Fruit fly (Drosophila melanogaster) whole organism, prepupa: ENCODE results near the gene Cad88C.

Experiments
- CG10631 ChIP-seq: fragments of 200-800 bp; sonication (Bioruptor generic); optimal IDR thresholded peaks from 2 replicates; lab custom pipeline; 2016; ENCODE audit warnings: missing biosample characterization, missing genetic modification characterization
- CG10669 ChIP-seq: fragments of 200-800 bp; sonication (Bioruptor generic); optimal IDR thresholded peaks from 3 replicates; lab custom pipeline; 2018; ENCODE audit warnings: missing biosample characterization, mild to moderate bottlenecking, missing genetic modification characterization, moderate library complexity
- CG11294 ChIP-seq: fragments of 200-800 bp; sonication (Bioruptor generic); IDR thresholded peaks from 2 replicates; pipeline ENCODE4 v1.3.6; 2022; ENCODE audit warnings: missing biosample characterization, missing genetic modification characterization
- CG11762 ChIP-seq: fragments of 200-800 bp; sonication (Bioruptor generic); optimal IDR thresholded peaks from 3 replicates; lab custom pipeline; 2016; ENCODE audit warnings: missing biosample characterization, missing genetic modification characterization; ENCODE audit not compliant: insufficient read depth
- CG11902 ChIP-seq: fragments of 200-800 bp; sonication (Bioruptor generic); optimal IDR thresholded peaks from 3 replicates; lab custom pipeline; 2016; ENCODE audit warnings: missing biosample characterization, missing genetic modification characterization
- CG15336 ChIP-seq: fragments of 200-800 bp; sonication (Bioruptor generic); IDR thresholded peaks from 2 replicates; pipeline ENCODE4 v1.3.6; 2022; ENCODE audit warnings: missing biosample characterization, missing genetic modification characterization
- CG16779 ChIP-seq: fragments of 200-800 bp; sonication (Bioruptor generic); optimal IDR thresholded peaks from 3 replicates; lab custom pipeline; 2017; ENCODE audit warnings: missing biosample characterization, mild to moderate bottlenecking, missing genetic modification characterization
- CG3032 ChIP-seq: fragments of 200-800 bp; optimal IDR thresholded peaks from 2 replicates; lab custom pipeline; 2019; ENCODE audit warnings: missing biosample characterization, mild to moderate bottlenecking, missing genetic modification characterization, moderate library complexity
- CG31627 ChIP-seq: fragments of 200-800 bp; sonication (Bioruptor generic); optimal IDR thresholded peaks from 3 replicates; lab custom pipeline; 2016; ENCODE audit warnings: missing biosample characterization, missing genetic modification characterization
- CG34406 ChIP-seq: fragments of 200-800 bp; sonication (Bioruptor generic); optimal IDR thresholded peaks from 3 replicates; lab custom pipeline; 2016; ENCODE audit warnings: missing biosample characterization, missing genetic modification characterization
- CG3919 ChIP-seq: fragments of 200-800 bp; sonication (Bioruptor generic); optimal IDR thresholded peaks from 3 replicates; lab custom pipeline; 2016; ENCODE audit warnings: missing biosample characterization, missing genetic modification characterization
- CG4318 ChIP-seq: fragments of 200-800 bp; sonication (Bioruptor generic); optimal IDR thresholded peaks from 3 replicates; lab custom pipeline; 2017; ENCODE audit warnings: missing biosample characterization, mild to moderate bottlenecking, missing genetic modification characterization
- CG6163 ChIP-seq: fragments of 200-800 bp; sonication (Bioruptor generic); IDR thresholded peaks from 3 replicates; pipeline ENCODE4 v1.3.6; 2022; ENCODE audit warnings: missing biosample characterization, missing genetic modification characterization
- CG6276 ChIP-seq: fragments of 200-800 bp; sonication (Bioruptor generic); optimal IDR thresholded peaks from 2 replicates; lab custom pipeline; 2017; ENCODE audit warnings: missing biosample characterization, mild to moderate bottlenecking, missing genetic modification characterization
- CG6792 ChIP-seq: fragments of 200-800 bp; sonication (Bioruptor generic); optimal IDR thresholded peaks from 3 replicates; lab custom pipeline; 2016; ENCODE audit warnings: missing biosample characterization, missing genetic modification characterization
- CG6808 ChIP-seq: fragments of 200-800 bp; sonication (Bioruptor generic); optimal IDR thresholded peaks from 3 replicates; lab custom pipeline; 2017; ENCODE audit warnings: missing biosample characterization, missing genetic modification characterization, mild to moderate bottlenecking, moderate library complexity, missing genetic modification reagents
- CG7368 ChIP-seq: fragments of 200-800 bp; sonication (Bioruptor generic); optimal IDR thresholded peaks from 3 replicates; lab custom pipeline; 2016; ENCODE audit warnings: missing biosample characterization, missing genetic modification characterization
- CG8119 ChIP-seq: fragments of 200-800 bp; sonication (Bioruptor generic); IDR thresholded peaks from 3 replicates; pipeline ENCODE4 v1.3.6; 2022; ENCODE audit warnings: missing biosample characterization, missing genetic modification characterization
- CG8632 ChIP-seq: fragments of 200-800 bp; sonication (Bioruptor generic); optimal IDR thresholded peaks from 3 replicates; lab custom pipeline; 2016; ENCODE audit warnings: missing biosample characterization, missing genetic modification characterization
- Eip75B ChIP-seq: fragments of 200-800 bp; sonication (Bioruptor generic); optimal IDR thresholded peaks from 3 replicates; lab custom pipeline; 2016; ENCODE audit warnings: missing biosample characterization, missing genetic modification characterization
- Eip78C ChIP-seq: fragments of 200-800 bp; sonication (Bioruptor generic); peaks from one replicate; lab custom pipeline; 2016; ENCODE audit warnings: missing biosample characterization, missing genetic modification characterization
- Eip93F ChIP-seq: fragments of 200-800 bp; sonication (Bioruptor generic); optimal IDR thresholded peaks from 2 replicates; lab custom pipeline; 2016; ENCODE audit warnings: missing biosample characterization, mild to moderate bottlenecking, missing genetic modification characterization
- Ets21C ChIP-seq: fragments of 200-800 bp; sonication (Bioruptor generic); optimal IDR thresholded peaks from 3 replicates; lab custom pipeline; 2016; ENCODE audit warnings: missing biosample characterization, missing genetic modification characterization
- Ets96B ChIP-seq: fragments of 200-800 bp; optimal IDR thresholded peaks from 2 replicates; lab custom pipeline; 2019; ENCODE audit warnings: missing biosample characterization, mild to moderate bottlenecking, missing genetic modification characterization, moderate library complexity
- Gug ChIP-seq: fragments of 200-800 bp; sonication (Bioruptor generic); IDR thresholded peaks from 2 replicates; pipeline ENCODE4 v1.3.6; 2022; ENCODE audit warnings: missing biosample characterization, missing genetic modification characterization
- Hr38 ChIP-seq: sonication (Bioruptor generic); optimal IDR thresholded peaks from 2 replicates; lab custom pipeline; 2016; ENCODE audit warnings: missing biosample characterization, missing genetic modification characterization
- Hr4 ChIP-seq: fragments of 200-800 bp; sonication (Bioruptor generic); optimal IDR thresholded peaks from 3 replicates; lab custom pipeline; 2016; ENCODE audit warnings: missing biosample characterization, missing genetic modification characterization
- OdsH ChIP-seq: fragments of 200-800 bp; sonication (Bioruptor generic); optimal IDR thresholded peaks from 3 replicates; lab custom pipeline; 2016; ENCODE audit warnings: missing biosample characterization, missing genetic modification characterization
- Smox ChIP-seq: fragments of 200-800 bp; sonication (Bioruptor generic); optimal IDR thresholded peaks from 3 replicates; lab custom pipeline; 2016; ENCODE audit warnings: missing biosample characterization, missing genetic modification characterization
- Sox102F ChIP-seq: fragments of 200-800 bp; sonication (Bioruptor generic); optimal IDR thresholded peaks from 2 replicates; lab custom pipeline; 2016; ENCODE audit warnings: missing biosample characterization, mild to moderate bottlenecking, missing genetic modification characterization
- Sox14 ChIP-seq: fragments of 200-800 bp; sonication (Bioruptor generic); optimal IDR thresholded peaks from 3 replicates; lab custom pipeline; 2016; ENCODE audit warnings: missing biosample characterization, missing genetic modification characterization
- achi ChIP-seq: fragments of 200-800 bp; sonication (Bioruptor generic); optimal IDR thresholded peaks from 3 replicates; lab custom pipeline; 2016; ENCODE audit warnings: missing biosample characterization, missing genetic modification characterization
- acj6 ChIP-seq: fragments of 200-800 bp; sonication (Bioruptor generic); optimal IDR thresholded peaks from 3 replicates; lab custom pipeline; 2016; ENCODE audit warnings: missing biosample characterization, missing genetic modification characterization
- cyc ChIP-seq: fragments of 200-800 bp; sonication (Bioruptor generic); optimal IDR thresholded peaks from 3 replicates; lab custom pipeline; 2016; ENCODE audit warnings: missing biosample characterization, missing genetic modification characterization
- dac ChIP-seq: fragments of 200-800 bp; sonication (Bioruptor generic); optimal IDR thresholded peaks from 2 replicates; lab custom pipeline; 2017; ENCODE audit warnings: missing biosample characterization, mild to moderate bottlenecking, missing genetic modification characterization
- eg ChIP-seq: fragments of 200-800 bp; sonication (Bioruptor generic); IDR thresholded peaks from 3 replicates; pipeline ENCODE4 v1.3.6; 2022; ENCODE audit warnings: missing biosample characterization, missing genetic modification characterization
- esn ChIP-seq: fragments of 200-800 bp; sonication (Bioruptor generic); optimal IDR thresholded peaks from 2 replicates; lab custom pipeline; 2016; ENCODE audit warnings: missing biosample characterization, mild to moderate bottlenecking, missing genetic modification characterization, moderate library complexity
- fd85E ChIP-seq: fragments of 200-800 bp; sonication (Bioruptor generic); optimal IDR thresholded peaks from 3 replicates; lab custom pipeline; 2016; ENCODE audit warnings: missing biosample characterization, missing genetic modification characterization
- fkh ChIP-seq: fragments of 200-800 bp; sonication (Bioruptor generic); optimal IDR thresholded peaks from 3 replicates; lab custom pipeline; 2017; ENCODE audit warnings: missing biosample characterization, mild to moderate bottlenecking, missing genetic modification characterization, moderate library complexity
- lz ChIP-seq: fragments of 200-800 bp; sonication (Bioruptor generic); optimal IDR thresholded peaks from 3 replicates; lab custom pipeline; 2016; ENCODE audit warnings: missing biosample characterization, missing genetic modification characterization
- net ChIP-seq: fragments of 200-800 bp; sonication (Bioruptor generic); optimal IDR thresholded peaks from 3 replicates; lab custom pipeline; 2016; ENCODE audit warnings: missing biosample characterization, missing genetic modification characterization
- pdm3 ChIP-seq: fragments of 200-800 bp; sonication (Bioruptor generic); optimal IDR thresholded peaks from 3 replicates; lab custom pipeline; 2016; ENCODE audit warnings: missing biosample characterization, missing genetic modification characterization
- salr ChIP-seq, 2 experiments: fragments of 200-800 bp; sonication (Bioruptor generic); optimal IDR thresholded peaks; 3 replicates each; lab custom pipeline; 2016 to 2018; ENCODE audit warnings: missing biosample characterization in 2 of 2, missing genetic modification characterization in 2 of 2, mild to moderate bottlenecking in 1 of 2
- ss ChIP-seq, 2 experiments: fragments of 200-800 bp; sonication (Bioruptor generic); optimal IDR thresholded peaks; 2 replicates in 1 of 2; 3 replicates in 1 of 2; lab custom pipeline; 2017 to 2018; ENCODE audit warnings: mild to moderate bottlenecking in 2 of 2, missing biosample characterization in 2 of 2, missing genetic modification characterization in 2 of 2, moderate library complexity in 1 of 2
- svp ChIP-seq: fragments of 200-800 bp; sonication (Bioruptor generic); peaks from one replicate; lab custom pipeline; 2016; ENCODE audit warnings: missing biosample characterization, missing genetic modification characterization
- topi ChIP-seq: fragments of 200-800 bp; sonication (Bioruptor generic); optimal IDR thresholded peaks from 3 replicates; lab custom pipeline; 2016; ENCODE audit warnings: missing biosample characterization, missing genetic modification characterization
- vri ChIP-seq: fragments of 200-800 bp; sonication (Bioruptor generic); optimal IDR thresholded peaks from 3 replicates; lab custom pipeline; 2016; ENCODE audit warnings: missing biosample characterization, mild to moderate bottlenecking, missing genetic modification characterization

The Cad88C gene

DNA sequence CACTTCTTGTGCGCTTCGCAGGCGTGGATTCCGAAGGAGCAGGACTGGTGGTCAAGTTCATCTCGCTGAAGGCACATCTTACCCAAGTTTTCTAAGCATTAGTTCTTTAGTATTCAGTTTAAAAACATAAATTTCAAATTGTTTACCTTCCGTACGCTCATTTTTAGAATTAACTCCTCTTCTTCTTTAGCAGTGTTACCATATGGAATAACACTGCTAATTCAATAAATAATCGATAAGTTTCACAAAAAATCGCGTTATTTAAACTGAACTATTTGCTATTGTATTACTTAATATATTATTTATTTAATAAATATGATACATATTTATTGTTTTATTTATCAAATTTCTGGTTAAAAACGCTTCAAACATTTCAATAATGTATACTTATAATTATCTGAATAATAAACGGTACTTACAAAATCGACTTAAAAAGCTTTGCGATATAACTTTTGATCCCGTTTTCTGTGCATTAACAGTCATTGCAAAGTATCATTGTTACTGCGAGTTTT is 32.8 kb downstream of the Cad88C start, which contains the start of the genes Rad17 and BigH1:
Rad17 (minus strand) TSS at position 209 of the 512 bp plus-strand sequence.
BigH1 (plus strand) TSS at position 462 of the 512 bp plus-strand sequence.
- TF ChIP-seq CG11294 (no peak), CG6792 (no peak), pdm3 (GFP tag; lab: Kevin White, UChicago) (no peak), CG7368 (GFP tag; lab: Kevin White, UChicago) (no peak), topi (GFP tag; lab: Kevin White, UChicago) (no peak), OdsH (GFP tag; lab: Kevin White, UChicago) (no peak), achi (GFP tag; lab: Kevin White, UChicago) (no peak)

DNA sequence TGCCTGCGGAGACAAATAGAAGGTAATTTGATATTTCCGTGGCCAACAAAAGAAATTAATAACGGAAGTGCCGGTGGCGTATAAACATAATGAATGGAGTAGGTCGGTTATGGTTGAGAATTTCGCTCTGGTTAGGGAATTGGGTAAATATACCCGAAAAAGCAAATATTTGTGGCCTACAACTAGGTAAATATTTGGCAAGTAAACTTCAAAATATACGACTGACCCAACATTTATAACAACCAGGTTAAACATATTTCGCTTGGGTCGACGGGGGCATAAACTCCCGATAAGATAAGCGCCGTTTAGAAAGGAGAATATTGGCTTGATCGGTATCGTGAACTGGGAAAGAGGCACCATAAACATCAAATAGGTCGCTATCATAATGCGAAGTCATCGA is 40.6 kb downstream of the Cad88C start:
- TF ChIP-seq fkh (GFP tag; lab: Kevin White, UChicago) (peak; percentile 88), CG15336 (GFP tag; lab: Robert Waterston, UW) (no peak), Eip75B (GFP tag; lab: Kevin White, UChicago) (no peak), Sox102F (GFP tag; lab: Kevin White, UChicago) (no peak), CG10631 (no peak), svp (no peak), lz (GFP tag; lab: Kevin White, UChicago) (no peak)
- TF ChIP-seq, all 60 proteins: peak for 1

DNA sequence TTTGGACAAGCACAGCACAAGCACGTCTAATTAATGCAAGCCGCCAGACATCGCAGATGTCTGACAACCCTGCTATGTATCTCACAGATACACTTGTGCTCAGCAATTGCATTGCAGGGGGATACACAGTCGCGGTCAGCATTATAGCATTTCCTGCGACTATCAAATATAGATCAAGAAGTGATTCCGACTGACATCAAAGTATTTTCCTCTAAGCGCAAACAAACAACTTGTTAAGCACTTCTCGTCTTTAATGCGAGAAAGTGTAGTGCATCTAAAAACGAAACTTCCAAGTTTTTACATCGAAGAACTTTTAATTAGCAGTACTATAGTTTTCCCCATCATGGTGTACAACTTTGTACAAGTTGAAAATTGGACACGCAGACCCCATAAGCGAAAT is 42.6 kb downstream of the Cad88C start:
- TF ChIP-seq CG10631 = peak; percentile 54
- no peak for TF ChIP-seq Hr38 (GFP tag; lab: Kevin White, UChicago)
- TF ChIP-seq Ets96B (tag; lab: Kevin White, UChicago) = peak; percentile 79
- peak; percentile 64 for TF ChIP-seq CG6808
- TF ChIP-seq salr (GFP tag; optimal IDR thresholded peaks at IDR 0.05; lab: Kevin White, UChicago) = peak; percentile 23 to 48
- TF ChIP-seq CG10669 (GFP tag; lab: Kevin White, UChicago) = no peak
- no peak for TF ChIP-seq pdm3 (GFP tag; lab: Kevin White, UChicago)
- no peak for TF ChIP-seq eg (GFP tag; lab: Robert Waterston, UW)
- TF ChIP-seq CG6792 = peak; percentile 50
- TF ChIP-seq Smox = no peak
- no peak for TF ChIP-seq CG11294
- TF ChIP-seq Eip93F (GFP tag; lab: Kevin White, UChicago) = no peak
- no peak for TF ChIP-seq acj6 (GFP tag; lab: Kevin White, UChicago)
- TF ChIP-seq CG4318 (GFP tag; lab: Kevin White, UChicago) = no peak
- no peak for TF ChIP-seq vri (GFP tag; lab: Kevin White, UChicago)
- peak; percentile 95 for TF ChIP-seq Eip78C (GFP tag; lab: Kevin White, UChicago)
- TF ChIP-seq CG11902 (GFP tag; lab: Kevin White, UChicago) = no peak
- peak; percentile 36 for TF ChIP-seq svp
- TF ChIP-seq Ets21C (GFP tag; lab: Kevin White, UChicago) = peak; percentile 0
- TF ChIP-seq CG31627 (GFP tag; lab: Kevin White, UChicago) = peak; percentile 64
- peak; percentile 33 for TF ChIP-seq CG11762 (GFP tag; lab: Kevin White, UChicago)
- peak; percentile 56 for TF ChIP-seq achi (GFP tag; lab: Kevin White, UChicago)
- peak; percentile 39 for TF ChIP-seq CG8632 (GFP tag; lab: Kevin White, UChicago)
- TF ChIP-seq CG6276 (GFP tag; lab: Kevin White, UChicago) = no peak
- TF ChIP-seq CG3919 (GFP tag; lab: Kevin White, UChicago) = peak; percentile 57
- TF ChIP-seq CG34406 (GFP tag; lab: Kevin White, UChicago) = peak; percentile 29
- peak; percentile 57 for TF ChIP-seq net (GFP tag; lab: Kevin White, UChicago)
- no peak; the same call in 2 of the 3 replicates for TF ChIP-seq CG6163 (GFP tag; lab: Robert Waterston, UW)
- no peak for TF ChIP-seq fd85E (GFP tag; lab: Kevin White, UChicago)
- peak; percentile 54 for TF ChIP-seq Sox14
- TF ChIP-seq Hr4 (GFP tag; lab: Kevin White, UChicago) = no peak
- 0 out of 3 replicates have a peak, but pooled peaks have one; percentile 37 for TF ChIP-seq CG8119 (GFP tag; lab: Robert Waterston, UW)
- 0 out of 2 replicates have a peak, but pooled peaks have one; percentile 15 for TF ChIP-seq Gug
- peak; percentile 50 for TF ChIP-seq lz (GFP tag; lab: Kevin White, UChicago)
- TF ChIP-seq cyc = peak; percentile 18
- peak; percentile 56 to 73 for TF ChIP-seq ss (GFP tag; optimal IDR thresholded peaks at IDR 0.05; lab: Kevin White, UChicago)
- TF ChIP-seq dac (GFP tag; lab: Kevin White, UChicago) = no peak
- peak; percentile 59 for TF ChIP-seq topi (GFP tag; lab: Kevin White, UChicago)
- TF ChIP-seq esn (GFP tag; lab: Kevin White, UChicago) = peak; percentile 57
- TF ChIP-seq CG3032 (tag; lab: Kevin White, UChicago) = peak; percentile 65
- TF ChIP-seq CG15336 (GFP tag; lab: Robert Waterston, UW) = peak; percentile 67
- no peak for TF ChIP-seq CG16779 (tag; lab: Kevin White, UChicago)
